Worm (Caenorhabditis elegans): ENCODE results near the gene M117.6.
A peak's percentile ranks its signal among the peaks of the same experiment; 100 is the strongest.

Gene M117.6

DNA sequence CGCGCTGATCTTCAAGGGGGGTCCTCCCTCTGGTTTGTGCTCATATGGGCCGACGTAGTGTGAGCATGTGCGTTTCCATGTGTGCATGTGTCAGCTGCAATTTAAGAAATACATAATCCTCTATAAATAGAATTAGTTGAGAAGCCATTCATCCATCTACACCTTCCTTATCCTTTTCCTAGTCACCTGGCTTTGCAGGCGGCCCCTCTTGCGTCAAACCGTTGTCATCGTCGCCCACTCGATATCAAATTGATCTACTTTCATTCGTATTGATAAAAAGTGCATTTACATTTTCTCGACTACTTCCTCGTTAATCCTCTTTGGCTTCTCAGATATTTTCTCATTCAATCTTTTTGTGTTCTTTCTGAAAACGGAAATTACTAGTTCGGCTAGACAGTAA, 15.9 kb downstream of the M117.6 start:
- TF ChIP-seq tbx-11 (GFP tag; IDR thresholded peaks at IDR 0.05) (no peak), F13C5.2 (tag; optimal IDR thresholded peaks at IDR 0.05) (no peak), ceh-13 (GFP tag; optimal IDR thresholded peaks at IDR 0.05) (no peak), tra-4 (tag; optimal IDR thresholded peaks at IDR 0.05) (no peak), aly-1 (tag; optimal IDR thresholded peaks at IDR 0.05) (no peak), pes-1 (GFP tag; IDR thresholded peaks at IDR 0.05) (no peak), B0310.2 (tag; optimal IDR thresholded peaks at IDR 0.05) (no peak)

DNA sequence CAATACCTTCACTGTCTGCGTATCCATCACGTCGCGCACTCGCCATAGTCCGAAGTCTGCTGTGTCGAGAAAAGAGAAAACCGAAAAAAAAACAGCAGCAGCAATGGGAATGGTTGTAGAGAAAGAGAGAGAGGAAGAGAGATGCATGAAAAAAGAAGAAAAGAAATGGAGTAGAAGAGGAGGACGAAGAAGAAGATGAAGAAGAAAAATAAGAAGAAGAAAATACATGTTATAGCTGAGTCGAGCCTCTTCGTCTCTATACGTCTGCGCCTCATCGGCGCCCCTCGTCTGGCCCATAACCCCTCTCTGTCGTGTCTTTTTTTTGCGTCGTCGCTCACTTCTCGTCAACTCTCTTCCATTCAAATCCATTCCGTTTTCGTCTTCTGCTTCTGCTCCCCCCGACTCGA, 18.2 kb downstream of the M117.6 start:
- no peak for TF ChIP-seq sea-1 (GFP tag; conservative IDR thresholded peaks at IDR 0.05)
- TF ChIP-seq ama-1 (optimal IDR thresholded peaks at IDR 0.05) = no peak
- peak; percentile 27 for TF ChIP-seq F13C5.2 (tag; optimal IDR thresholded peaks at IDR 0.05)
- no peak for TF ChIP-seq scrt-1 (GFP tag; IDR thresholded peaks at IDR 0.05)

DNA sequence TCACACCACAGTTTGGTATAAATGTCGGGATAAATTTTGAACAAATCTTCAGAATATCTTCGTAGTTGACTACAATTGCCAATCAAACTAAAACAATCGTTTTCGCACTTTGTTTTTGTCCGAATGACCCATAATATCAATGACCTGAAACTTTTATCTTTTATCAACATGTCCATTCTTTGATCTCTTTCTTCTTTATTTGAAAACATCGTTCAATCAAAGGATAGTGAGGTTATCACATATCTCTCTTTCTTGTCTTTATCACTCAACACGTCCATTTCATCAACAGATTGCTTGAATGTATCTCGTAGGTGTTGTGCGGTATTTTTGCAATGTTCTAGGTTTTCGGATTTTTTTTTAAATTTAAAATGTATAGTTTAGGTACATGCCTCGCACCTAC, 18.9 kb downstream of the M117.6 start:
- TF ChIP-seq tbx-11 (GFP tag; IDR thresholded peaks at IDR 0.05) = no peak
- TF ChIP-seq ama-1 (optimal IDR thresholded peaks at IDR 0.05) = no peak
- TF ChIP-seq flt-1 (GFP tag; IDR thresholded peaks at IDR 0.05) = no peak
- TF ChIP-seq tra-4 (tag; optimal IDR thresholded peaks at IDR 0.05) = no peak
- no peak for TF ChIP-seq pes-1 (GFP tag; IDR thresholded peaks at IDR 0.05)
- no peak for TF ChIP-seq scrt-1 (GFP tag; IDR thresholded peaks at IDR 0.05)
- TF ChIP-seq ets-7 (tag; optimal IDR thresholded peaks at IDR 0.05) = no peak
- TF ChIP-seq ceh-13 (GFP tag; optimal IDR thresholded peaks at IDR 0.05) = no peak
- TF ChIP-seq ceh-36 (tag; optimal IDR thresholded peaks at IDR 0.05) = no peak
- TF ChIP-seq aly-1 (tag; optimal IDR thresholded peaks at IDR 0.05) = no peak
- TF ChIP-seq B0310.2 (tag; optimal IDR thresholded peaks at IDR 0.05) = no peak
- no peak for TF ChIP-seq tbx-37 (GFP tag; conservative IDR thresholded peaks at IDR 0.05)
- TF ChIP-seq hnd-1 (tag; optimal IDR thresholded peaks at IDR 0.05) = no peak
- TF ChIP-seq hmbx-1 (tag; optimal IDR thresholded peaks at IDR 0.05) = no peak
- TF ChIP-seq F13C5.2 (tag; optimal IDR thresholded peaks at IDR 0.05) = no peak
- no peak for TF ChIP-seq sea-1 (GFP tag; conservative IDR thresholded peaks at IDR 0.05)
- TF ChIP-seq hmg-4 (GFP tag; optimal IDR thresholded peaks at IDR 0.05) = no peak

DNA sequence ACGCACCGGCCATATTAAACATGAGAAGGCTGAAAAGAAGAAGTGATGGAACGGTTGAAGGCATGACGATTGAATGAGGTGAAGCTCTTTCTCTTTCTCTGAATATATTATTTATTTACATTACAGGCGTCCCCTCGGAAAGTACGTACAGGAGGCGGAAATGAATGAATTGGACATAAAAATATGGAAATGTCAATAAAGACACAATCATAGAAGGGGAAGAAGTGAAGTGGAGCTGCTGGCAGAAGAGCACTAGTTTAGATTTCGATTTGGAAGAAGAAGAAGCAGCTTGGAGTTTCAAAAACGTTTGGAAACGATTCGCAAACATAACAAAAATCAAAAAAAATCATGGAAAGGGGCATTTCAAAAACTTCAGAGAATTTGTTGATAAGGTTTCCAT, 23.9 kb downstream of the M117.6 start, which contains the start of gene H01G02.1:
H01G02.1 (minus strand) TSS at position 101 of the 400 bp plus-strand sequence.
- no peak for TF ChIP-seq pes-1 (GFP tag; IDR thresholded peaks at IDR 0.05)
- TF ChIP-seq sea-1 (GFP tag; conservative IDR thresholded peaks at IDR 0.05) = no peak
- TF ChIP-seq F13C5.2 (tag; optimal IDR thresholded peaks at IDR 0.05) = no peak
- no peak for TF ChIP-seq ama-1 (optimal IDR thresholded peaks at IDR 0.05)
- TF ChIP-seq ceh-13 (GFP tag; optimal IDR thresholded peaks at IDR 0.05) = no peak
- no peak for TF ChIP-seq ceh-36 (tag; optimal IDR thresholded peaks at IDR 0.05)
- no peak for TF ChIP-seq tbx-11 (GFP tag; IDR thresholded peaks at IDR 0.05)
- no peak for TF ChIP-seq ets-7 (tag; optimal IDR thresholded peaks at IDR 0.05)
- no peak for TF ChIP-seq tra-4 (tag; optimal IDR thresholded peaks at IDR 0.05)
- no peak for TF ChIP-seq hnd-1 (tag; optimal IDR thresholded peaks at IDR 0.05)
- TF ChIP-seq scrt-1 (GFP tag; IDR thresholded peaks at IDR 0.05) = no peak
- no peak for TF ChIP-seq B0310.2 (tag; optimal IDR thresholded peaks at IDR 0.05)
- no peak for TF ChIP-seq hmg-4 (GFP tag; optimal IDR thresholded peaks at IDR 0.05)
- TF ChIP-seq hmbx-1 (tag; optimal IDR thresholded peaks at IDR 0.05) = no peak
- TF ChIP-seq aly-1 (tag; optimal IDR thresholded peaks at IDR 0.05) = no peak
- TF ChIP-seq tbx-37 (GFP tag; conservative IDR thresholded peaks at IDR 0.05) = no peak

DNA sequence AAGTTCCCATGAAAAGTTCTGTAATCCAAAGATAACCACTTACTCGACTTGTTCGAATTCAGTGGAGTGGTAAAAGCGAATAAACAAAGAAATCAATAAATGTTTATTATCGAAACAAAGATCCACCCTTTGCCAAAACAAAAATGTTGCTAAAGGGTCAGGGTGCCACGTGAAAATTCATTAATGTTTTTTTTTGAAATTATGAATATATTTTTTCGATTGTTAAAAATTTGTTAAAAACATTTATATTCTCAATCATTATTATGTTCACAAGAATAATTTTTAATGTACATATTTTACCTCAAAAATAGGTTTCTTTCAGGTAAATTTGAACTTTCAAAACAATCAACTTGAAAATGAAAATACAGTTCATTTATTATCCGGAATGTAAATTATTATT, 24.9 kb downstream of the M117.6 start, which contains the start of gene H01G02.4:
H01G02.4 (minus strand) TSS at position 101 of the 400 bp plus-strand sequence.
- TF ChIP-seq hmg-4 (GFP tag; optimal IDR thresholded peaks at IDR 0.05) (no peak), aly-1 (tag; optimal IDR thresholded peaks at IDR 0.05) (no peak), ceh-13 (GFP tag; optimal IDR thresholded peaks at IDR 0.05) (no peak), scrt-1 (GFP tag; IDR thresholded peaks at IDR 0.05) (no peak), sea-1 (GFP tag; conservative IDR thresholded peaks at IDR 0.05) (no peak), B0310.2 (tag; optimal IDR thresholded peaks at IDR 0.05) (no peak), tbx-11 (GFP tag; IDR thresholded peaks at IDR 0.05) (no peak), hnd-1 (tag; optimal IDR thresholded peaks at IDR 0.05) (no peak), hmbx-1 (tag; optimal IDR thresholded peaks at IDR 0.05) (no peak), pes-1 (GFP tag; IDR thresholded peaks at IDR 0.05) (no peak), ceh-36 (tag; optimal IDR thresholded peaks at IDR 0.05) (no peak), tbx-37 (GFP tag; conservative IDR thresholded peaks at IDR 0.05) (no peak), ama-1 (optimal IDR thresholded peaks at IDR 0.05) (no peak)

DNA sequence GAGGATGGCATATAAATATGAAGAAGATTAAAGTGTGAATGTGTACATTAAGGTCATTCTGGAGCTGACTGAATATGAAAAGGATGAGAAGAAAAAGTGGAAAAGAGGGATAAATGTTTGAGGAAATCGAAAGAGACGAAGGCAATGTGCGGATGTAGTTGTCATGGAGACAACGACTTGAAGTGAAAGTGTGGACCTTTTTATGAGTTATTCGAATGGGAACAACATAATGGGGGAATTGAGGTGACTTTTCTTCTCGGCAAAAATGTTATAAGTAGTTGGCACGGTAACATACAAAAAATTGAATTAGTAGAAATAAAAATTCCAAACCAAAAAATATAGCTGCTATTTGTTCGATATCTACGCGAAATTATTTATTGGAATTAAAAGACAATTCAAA, 26.8 kb downstream of the M117.6 start, which contains the start of gene dyf-18:
dyf-18 (minus strand) TSS at position 101 of the 400 bp plus-strand sequence.
- TF ChIP-seq ceh-13 (GFP tag; optimal IDR thresholded peaks at IDR 0.05) (no peak), ceh-36 (tag; optimal IDR thresholded peaks at IDR 0.05) (no peak), tbx-37 (GFP tag; conservative IDR thresholded peaks at IDR 0.05) (no peak), sea-1 (GFP tag; conservative IDR thresholded peaks at IDR 0.05) (no peak), hnd-1 (tag; optimal IDR thresholded peaks at IDR 0.05) (no peak), ets-7 (tag; optimal IDR thresholded peaks at IDR 0.05) (no peak), tra-4 (tag; optimal IDR thresholded peaks at IDR 0.05) (no peak), aly-1 (tag; optimal IDR thresholded peaks at IDR 0.05) (no peak), hmbx-1 (tag; optimal IDR thresholded peaks at IDR 0.05) (no peak), tbx-11 (GFP tag; IDR thresholded peaks at IDR 0.05) (no peak), B0310.2 (tag; optimal IDR thresholded peaks at IDR 0.05) (no peak), hmg-4 (GFP tag; optimal IDR thresholded peaks at IDR 0.05) (no peak), ama-1 (optimal IDR thresholded peaks at IDR 0.05) (no peak), pes-1 (GFP tag; IDR thresholded peaks at IDR 0.05) (no peak), scrt-1 (GFP tag; IDR thresholded peaks at IDR 0.05) (no peak)

DNA sequence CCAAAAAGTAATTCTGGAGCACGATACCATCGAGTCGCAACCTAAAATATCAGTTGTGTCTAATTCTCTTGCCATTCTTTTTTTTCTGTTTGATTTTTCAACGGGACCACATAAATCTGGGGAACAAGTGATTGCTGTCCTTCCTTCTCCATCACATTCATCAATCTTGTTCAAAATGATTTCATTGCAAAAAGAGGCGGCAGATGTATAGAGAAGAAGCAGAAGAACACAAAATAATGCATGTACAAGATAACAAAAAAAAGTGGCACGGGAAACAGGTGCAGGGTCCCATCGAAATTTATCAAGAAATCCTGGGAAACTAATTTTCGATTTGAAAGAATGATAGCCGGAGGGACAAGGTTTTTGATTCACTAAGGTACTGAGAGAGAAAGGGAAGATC, 28.7 kb downstream of the M117.6 start:
- TF ChIP-seq tbx-11 (GFP tag; IDR thresholded peaks at IDR 0.05) (no peak), F13C5.2 (tag; optimal IDR thresholded peaks at IDR 0.05) (no peak), ets-7 (tag; optimal IDR thresholded peaks at IDR 0.05) (no peak), hmbx-1 (tag; optimal IDR thresholded peaks at IDR 0.05) (no peak), pes-1 (GFP tag; IDR thresholded peaks at IDR 0.05) (no peak), ama-1 (optimal IDR thresholded peaks at IDR 0.05) (no peak), ceh-13 (GFP tag; optimal IDR thresholded peaks at IDR 0.05) (no peak), flt-1 (GFP tag; IDR thresholded peaks at IDR 0.05) (no peak), sea-1 (GFP tag; conservative IDR thresholded peaks at IDR 0.05) (no peak), hnd-1 (tag; optimal IDR thresholded peaks at IDR 0.05) (no peak), tbx-37 (GFP tag; conservative IDR thresholded peaks at IDR 0.05) (no peak), B0310.2 (tag; optimal IDR thresholded peaks at IDR 0.05) (no peak), ceh-36 (tag; optimal IDR thresholded peaks at IDR 0.05) (no peak), scrt-1 (GFP tag; IDR thresholded peaks at IDR 0.05) (no peak), hmg-4 (GFP tag; optimal IDR thresholded peaks at IDR 0.05) (no peak), tra-4 (tag; optimal IDR thresholded peaks at IDR 0.05) (no peak)

Measured in whole organism, early embryonic.